Fruit fly (Drosophila melanogaster): ENCODE measurements around the gene btl.

btl gene

dm6 chr3L:14086225-14086624 is 10.7 kb downstream of the btl start:
- TF ChIP-seq Ptx1 (GFP tag; IDR thresholded peaks at IDR 0.05): peak; percentile 7; the same call in 1 of the 2 replicates
- no peak for TF ChIP-seq vnd (GFP tag; IDR thresholded peaks at IDR 0.05; ENCODE audit: partially characterized antibody)
- TF ChIP-seq Sox100B (GFP tag; optimal IDR thresholded peaks at IDR 0.05): peak; percentile 1
- no peak for TF ChIP-seq CG1603 (tag; optimal IDR thresholded peaks at IDR 0.05)
- no peak for TF ChIP-seq CG6683 (GFP tag; optimal IDR thresholded peaks at IDR 0.05)
- TF ChIP-seq CG7745 (tag; optimal IDR thresholded peaks at IDR 0.05): no peak
- TF ChIP-seq CG14667 (GFP tag; IDR thresholded peaks at IDR 0.05): no peak
- no peak for TF ChIP-seq tap (tag; optimal IDR thresholded peaks at IDR 0.05)
- no peak for TF ChIP-seq CG8388 (GFP tag; optimal IDR thresholded peaks at IDR 0.05)
- no peak for TF ChIP-seq CG15073 (GFP tag; optimal IDR thresholded peaks at IDR 0.05)
- no peak for TF ChIP-seq CG1602 (GFP tag; optimal IDR thresholded peaks at IDR 0.05)
- no peak for TF ChIP-seq CG14014 (GFP tag; IDR thresholded peaks at IDR 0.05)
- no peak for TF ChIP-seq CG15696 (tag; optimal IDR thresholded peaks at IDR 0.05)
- peak; percentile 30 for TF ChIP-seq CG7839 (tag; optimal IDR thresholded peaks at IDR 0.05)
- no peak for TF ChIP-seq tgo (GFP tag; IDR thresholded peaks at IDR 0.05)
- TF ChIP-seq tx (GFP tag; optimal IDR thresholded peaks at IDR 0.05): no peak
- TF ChIP-seq CG8281 (tag; optimal IDR thresholded peaks at IDR 0.05): no peak
- no peak for TF ChIP-seq Atf-2 (GFP tag; optimal IDR thresholded peaks at IDR 0.05)
- no peak for TF ChIP-seq kni (GFP tag; optimal IDR thresholded peaks at IDR 0.05)
- TF ChIP-seq run (tag; optimal IDR thresholded peaks at IDR 0.05): no peak
- TF ChIP-seq TFAM (GFP tag; optimal IDR thresholded peaks at IDR 0.05): no peak
- TF ChIP-seq fu2 (GFP tag; optimal IDR thresholded peaks at IDR 0.05): no peak
- peak; percentile 22 for TF ChIP-seq CG10267 (tag; optimal IDR thresholded peaks at IDR 0.05)
- no peak for TF ChIP-seq Dp (GFP tag; optimal IDR thresholded peaks at IDR 0.05)
- TF ChIP-seq CG12659 (GFP tag; optimal IDR thresholded peaks at IDR 0.05): no peak
- TF ChIP-seq Gug (GFP tag; IDR thresholded peaks at IDR 0.05): no peak; the same call in 3 of the 4 replicates
- no peak for TF ChIP-seq prd (optimal IDR thresholded peaks at IDR 0.05)
- peak; percentile 52; the same call in 1 of the 3 replicates for TF ChIP-seq prd (GFP tag; IDR thresholded peaks at IDR 0.05)
- TF ChIP-seq dpn (GFP tag; optimal IDR thresholded peaks at IDR 0.05): no peak
- no peak for TF ChIP-seq CG10462 (GFP tag; optimal IDR thresholded peaks at IDR 0.05)
- TF ChIP-seq CG7556 (GFP tag; optimal IDR thresholded peaks at IDR 0.05): peak; percentile 20
- no peak for TF ChIP-seq MESR4 (GFP tag; optimal IDR thresholded peaks at IDR 0.05)
- TF ChIP-seq Ssrp (tag; optimal IDR thresholded peaks at IDR 0.05): no peak
- no peak for TF ChIP-seq CG16813 (GFP tag; IDR thresholded peaks at IDR 0.05; ENCODE audit: partially characterized antibody)
- TF ChIP-seq Opbp (GFP tag; IDR thresholded peaks at IDR 0.05; ENCODE audit: partially characterized antibody): no peak
- no peak for TF ChIP-seq CG11723 (GFP tag; optimal IDR thresholded peaks at IDR 0.05)
- peak; percentile 39 for TF ChIP-seq fd96Cb (tag; optimal IDR thresholded peaks at IDR 0.05)
- TF ChIP-seq pros (GFP tag; optimal IDR thresholded peaks at IDR 0.05): no peak
- no peak for TF ChIP-seq CG10147 (GFP tag; optimal IDR thresholded peaks at IDR 0.05)
- TF ChIP-seq CG7372 (GFP tag; IDR thresholded peaks at IDR 0.05): no peak
- TF ChIP-seq gfzf (GFP tag; optimal IDR thresholded peaks at IDR 0.05): no peak
- no peak for TF ChIP-seq knrl (GFP tag; IDR thresholded peaks at IDR 0.05; ENCODE audit: partially characterized antibody)
- no peak for TF ChIP-seq CG12299 (tag; optimal IDR thresholded peaks at IDR 0.05)
- TF ChIP-seq Nf-YA (GFP tag; IDR thresholded peaks at IDR 0.05): no peak
- no peak for TF ChIP-seq Hr51 (GFP tag; optimal IDR thresholded peaks at IDR 0.05)
- TF ChIP-seq CG12219 (GFP tag; optimal IDR thresholded peaks at IDR 0.05): no peak
- no peak for TF ChIP-seq CkIIα-i1 (GFP tag; IDR thresholded peaks at IDR 0.05)
- no peak for TF ChIP-seq tio (GFP tag; optimal IDR thresholded peaks at IDR 0.05)
- TF ChIP-seq sob (GFP tag; IDR thresholded peaks at IDR 0.05): no peak
- no peak for TF ChIP-seq CG12942 (GFP tag; optimal IDR thresholded peaks at IDR 0.05)
- no peak for TF ChIP-seq unc-4 (GFP tag; IDR thresholded peaks at IDR 0.05; ENCODE audit: partially characterized antibody)
